Worm (Caenorhabditis elegans) whole organism, midembryonic: ENCODE data around the gene fbxa-108.

Source experiments
- T22C8.4 ChIP-seq: fragments of 200-800 bp; sonication (Bioruptor generic); IDR thresholded peaks from 2 replicates; pipeline ENCODE4 v1.3.6; 2022; ENCODE audit warnings: missing genetic modification characterization, missing compliant biosample characterization
- cog-1 ChIP-seq: sonication (generic microtip); optimal IDR thresholded peaks from 2 replicates; lab custom pipeline; 2016; ENCODE audit warnings: missing genetic modification characterization, missing compliant biosample characterization
- flt-1 ChIP-seq: fragments of 200-800 bp; sonication (Bioruptor generic); IDR thresholded peaks from 2 replicates; pipeline ENCODE4 v1.3.6; 2022; ENCODE audit warnings: missing genetic modification characterization, missing compliant biosample characterization
- klf-2 ChIP-seq: fragments of 200-800 bp; sonication (Bioruptor generic); conservative IDR thresholded peaks from 2 replicates; pipeline ENCODE4 v1.3.6; 2022; ENCODE audit warnings: missing genetic modification reagents, missing genetic modification characterization, missing compliant biosample characterization
- ref-1 ChIP-seq: fragments of 200-800 bp; sonication (Bioruptor generic); conservative IDR thresholded peaks from 2 replicates; pipeline ENCODE4 v1.3.6; 2022; ENCODE audit warnings: missing genetic modification reagents, missing genetic modification characterization, missing compliant biosample characterization
- tab-1 ChIP-seq: fragments of 200-800 bp; sonication (Bioruptor generic); IDR thresholded peaks from 2 replicates; pipeline ENCODE4 v1.3.6; 2022; ENCODE audit warnings: missing genetic modification characterization, missing compliant biosample characterization
- ztf-23 ChIP-seq: fragments of 200-800 bp; sonication (Bioruptor generic); IDR thresholded peaks from 2 replicates; pipeline ENCODE4 v1.3.6; 2022; ENCODE audit warnings: missing genetic modification reagents, missing genetic modification characterization, missing compliant biosample characterization
- ztf-29 ChIP-seq: fragments of 200-800 bp; sonication (Bioruptor generic); IDR thresholded peaks from 2 replicates; pipeline ENCODE4 v1.3.6; 2022; ENCODE audit warnings: missing genetic modification reagents, missing genetic modification characterization, missing compliant biosample characterization

- TF ChIP-seq T22C8.4 (no peak), ztf-29 (GFP tag; lab: Robert Waterston, UW) (no peak), cog-1 (no peak), ztf-23 (GFP tag; lab: Robert Waterston, UW) (no peak), flt-1 (GFP tag; lab: Robert Waterston, UW) (no peak), ref-1 (GFP tag; lab: Robert Waterston, UW) (no peak), tab-1 (GFP tag; lab: Robert Waterston, UW) (no peak), klf-2 (GFP tag; lab: Robert Waterston, UW) (no peak)
Measured at ce11 chrV:17616807-17617206, 42.4 kb downstream of the fbxa-108 start, which contains the start of gene Y6G8.6.
